Fruit fly (Drosophila melanogaster): ENCODE measurements around the gene Dph2.
A peak's percentile ranks its signal among the peaks of the same experiment; 100 is the strongest.

Dph2 gene

DNA sequence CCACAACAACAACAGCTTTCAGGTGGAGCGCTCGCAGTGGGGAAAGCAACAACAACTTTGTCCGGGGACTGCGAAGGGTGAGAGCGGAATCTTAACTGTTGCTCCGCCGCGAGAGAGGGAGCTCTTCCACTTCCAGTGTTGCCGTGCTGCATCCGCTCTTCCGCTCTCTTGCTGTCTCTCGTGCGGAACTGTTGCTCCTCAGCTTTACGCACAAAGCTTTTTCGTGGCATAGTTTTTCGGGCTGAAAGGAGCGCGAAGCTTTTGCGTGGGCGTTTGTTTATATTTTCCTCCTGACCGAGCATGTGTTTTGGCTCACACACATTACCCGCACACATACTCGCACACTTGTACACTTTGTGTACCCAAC lies 17.8 kb downstream of the Dph2 start (continued):
- TF ChIP-seq HHEX (GFP tag; optimal IDR thresholded peaks at IDR 0.05) (no peak), Ptx1 (GFP tag; IDR thresholded peaks at IDR 0.05) (no peak), CG8089 (GFP tag; optimal IDR thresholded peaks at IDR 0.05) (no peak), CG8388 (GFP tag; optimal IDR thresholded peaks at IDR 0.05) (no peak), CG7928 (GFP tag; optimal IDR thresholded peaks at IDR 0.05) (no peak), sens-2 (GFP tag; IDR thresholded peaks at IDR 0.05) (no peak), lbe (GFP tag; optimal IDR thresholded peaks at IDR 0.05) (no peak), CG14965 (GFP tag; optimal IDR thresholded peaks at IDR 0.05; ENCODE audit: borderline replicate concordance) (no peak), ac (GFP tag; optimal IDR thresholded peaks at IDR 0.05) (no peak), sd (tag; optimal IDR thresholded peaks at IDR 0.05) (no peak), CG13287 (GFP tag; IDR thresholded peaks at IDR 0.05; ENCODE audit: partially characterized antibody) (peak; percentile 13; the same call in 1 of the 2 replicates), NFAT (GFP tag; IDR thresholded peaks at IDR 0.05) (0 out of 2 replicates have a peak, but pooled peaks have one; percentile 6), Poxn (GFP tag; IDR thresholded peaks at IDR 0.05) (no peak), tup (GFP tag; optimal IDR thresholded peaks at IDR 0.05) (no peak), Abd-B (GFP tag; optimal IDR thresholded peaks at IDR 0.05) (no peak), Trl (optimal IDR thresholded peaks at IDR 0.05) (peak in 1 of 2 experiments; percentile 52), Trl (GFP tag; optimal IDR thresholded peaks at IDR 0.05) (no peak), pum (GFP tag; optimal IDR thresholded peaks at IDR 0.05) (no peak), shn (GFP tag; optimal IDR thresholded peaks at IDR 0.05) (no peak), CG4820 (GFP tag; optimal IDR thresholded peaks at IDR 0.05) (no peak), pan (optimal IDR thresholded peaks at IDR 0.05) (no peak), pan (GFP tag; optimal IDR thresholded peaks at IDR 0.05 in 1 of 2, IDR thresholded peaks at IDR 0.05 in 1 of 2) (no peak), NfI (GFP tag; optimal IDR thresholded peaks at IDR 0.05) (no peak)

DNA sequence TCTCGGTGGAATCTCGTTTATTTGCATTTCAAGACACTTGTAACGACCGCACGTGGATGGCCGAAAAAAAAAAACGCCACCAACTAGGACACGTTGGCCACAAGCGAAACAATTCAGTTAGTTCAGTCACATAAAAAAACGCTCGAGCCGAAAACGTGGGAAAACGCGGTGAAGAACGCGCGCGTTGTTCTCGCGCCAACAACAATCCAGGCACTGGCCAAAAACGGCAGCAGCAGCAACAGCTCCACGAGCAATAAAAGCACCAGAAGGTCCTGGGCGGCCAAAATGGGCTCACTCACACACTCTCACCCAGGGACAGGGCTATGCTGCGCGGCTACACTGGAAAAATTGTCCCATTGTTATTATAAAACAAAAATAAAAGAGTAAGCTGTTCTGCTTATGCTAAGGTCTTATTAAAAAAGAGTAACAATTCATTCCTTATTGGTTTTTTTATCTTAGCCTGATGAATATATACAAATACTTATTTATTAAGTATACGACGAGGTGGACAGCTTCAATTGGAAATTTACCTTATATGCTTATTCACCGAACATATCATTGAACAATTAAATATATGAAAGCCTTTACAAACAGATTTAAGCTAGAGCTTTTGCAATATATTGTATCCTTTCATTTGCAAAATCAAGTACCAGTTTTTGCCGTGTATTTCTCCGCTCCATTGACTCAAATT lies 18.3 kb downstream of the Dph2 start, which contains the start of gene btsz:
Gene btsz (minus strand): TSS at position 215 of the 691 bp plus-strand sequence.
- TF ChIP-seq CG15514 (GFP tag; optimal IDR thresholded peaks at IDR 0.05) (peak; percentile 47), CG18599 (GFP tag; optimal IDR thresholded peaks at IDR 0.05) (peak; percentile 78), NFAT (GFP tag; IDR thresholded peaks at IDR 0.05) (no peak), CG7839 (tag; optimal IDR thresholded peaks at IDR 0.05) (peak; percentile 64), tin (GFP tag; optimal IDR thresholded peaks at IDR 0.05) (peak; percentile 7), CG30403 (GFP tag; optimal IDR thresholded peaks at IDR 0.05) (peak; percentile 66), CG30020 (tag; optimal IDR thresholded peaks at IDR 0.05) (no peak), CG2116 (GFP tag; optimal IDR thresholded peaks at IDR 0.05) (peak; percentile 1), cato (GFP tag; optimal IDR thresholded peaks at IDR 0.05; ENCODE audit: borderline replicate concordance) (no peak), lov (optimal IDR thresholded peaks at IDR 0.05) (no peak), lov (GFP tag; IDR thresholded peaks at IDR 0.05) (0 out of 3 replicates have a peak, but pooled peaks have one; percentile 19), inv (GFP tag; IDR thresholded peaks at IDR 0.05; ENCODE audit: partially characterized antibody) (no peak), Ets65A (GFP tag) (peak; percentile 86), Abd-B (GFP tag; optimal IDR thresholded peaks at IDR 0.05) (peak; percentile 6), fd3F (GFP tag; optimal IDR thresholded peaks at IDR 0.05) (peak; percentile 35), Nf-YC (tag; optimal IDR thresholded peaks at IDR 0.05) (peak; percentile 48), zfh2 (GFP tag; optimal IDR thresholded peaks at IDR 0.05) (peak; percentile 5), slbo (GFP tag; IDR thresholded peaks at IDR 0.05) (peak; percentile 40; the same call in 1 of the 2 replicates), wdn (GFP tag; IDR thresholded peaks at IDR 0.05) (no peak), Nf-YA (GFP tag; IDR thresholded peaks at IDR 0.05) (no peak), Eip74EF (GFP tag; optimal IDR thresholded peaks at IDR 0.05) (no peak), CG17359 (tag; optimal IDR thresholded peaks at IDR 0.05) (peak; percentile 32), caup (GFP tag; optimal IDR thresholded peaks at IDR 0.05; ENCODE audit: severe bottlenecking) (peak; percentile 53), MBD-R2 (GFP tag; IDR thresholded peaks at IDR 0.05) (no peak), dysf (GFP tag; IDR thresholded peaks at IDR 0.05) (peak; percentile 47; the same call in 2 of the 3 replicates), CG1233 (GFP tag; optimal IDR thresholded peaks at IDR 0.05) (peak; percentile 13), Xbp1 (GFP tag; optimal IDR thresholded peaks at IDR 0.05) (peak; percentile 23), Hand (GFP tag; optimal IDR thresholded peaks at IDR 0.05) (peak; percentile 69), CG11504 (tag; optimal IDR thresholded peaks at IDR 0.05) (peak; percentile 72)

Data from whole organism, embryonic.